Worm (Caenorhabditis elegans) whole organism, early embryonic: ENCODE measurements around the gene eea-1.

Experiments used
- F13C5.2 ChIP-seq: sonication (generic microtip); optimal IDR thresholded peaks from 2 replicates; lab custom pipeline; 2017; ENCODE audit warnings: mild to moderate bottlenecking, missing genetic modification characterization, inconsistent platforms, missing compliant biosample characterization
- aly-1 ChIP-seq: sonication (generic microtip); optimal IDR thresholded peaks from 2 replicates; lab custom pipeline; 2016; ENCODE audit warnings: missing genetic modification characterization, missing compliant biosample characterization
- ama-1 ChIP-seq: fragments of 150-350 bp; optimal IDR thresholded peaks from 2 replicates; lab custom pipeline; 2014
- ceh-13 ChIP-seq: fragments of 200-800 bp; sonication (Bioruptor generic); optimal IDR thresholded peaks from 2 replicates; lab custom pipeline; 2018; ENCODE audit warnings: mild to moderate bottlenecking, missing genetic modification characterization, missing compliant biosample characterization
- ceh-36 ChIP-seq: sonication (generic microtip); optimal IDR thresholded peaks from 2 replicates; lab custom pipeline; 2016; ENCODE audit warnings: missing genetic modification characterization, inconsistent platforms, missing compliant biosample characterization
- ets-7 ChIP-seq: sonication (generic microtip); optimal IDR thresholded peaks from 2 replicates; lab custom pipeline; 2016; ENCODE audit warnings: missing genotype, missing genetic modification characterization, missing compliant biosample characterization
- flt-1 ChIP-seq: fragments of 200-800 bp; sonication (Bioruptor generic); IDR thresholded peaks from 2 replicates; pipeline ENCODE4 v1.3.6; 2022; ENCODE audit warnings: missing genetic modification characterization, missing compliant biosample characterization
- hmbx-1 ChIP-seq: sonication (generic microtip); optimal IDR thresholded peaks from 2 replicates; lab custom pipeline; 2016; ENCODE audit warnings: mild to moderate bottlenecking, missing genetic modification characterization, missing compliant biosample characterization
- pes-1 ChIP-seq: fragments of 200-800 bp; sonication (Bioruptor generic); IDR thresholded peaks from 2 replicates; pipeline ENCODE4 v1.3.6; 2022; ENCODE audit warnings: missing genetic modification reagents, missing genetic modification characterization, missing compliant biosample characterization
- scrt-1 ChIP-seq: fragments of 200-800 bp; sonication (Bioruptor generic); IDR thresholded peaks from 2 replicates; pipeline ENCODE4 v1.3.6; 2022; ENCODE audit warnings: missing genetic modification characterization, missing compliant biosample characterization
- sea-1 ChIP-seq: fragments of 200-800 bp; sonication (Bioruptor generic); conservative IDR thresholded peaks from 2 replicates; pipeline ENCODE4 v1.3.6; 2022; ENCODE audit warnings: missing genetic modification characterization, missing compliant biosample characterization
- tbx-37 ChIP-seq: fragments of 200-800 bp; sonication (Bioruptor generic); conservative IDR thresholded peaks from 2 replicates; pipeline ENCODE4 v1.3.6; 2022; ENCODE audit warnings: missing genetic modification reagents, missing genetic modification characterization, missing compliant biosample characterization
- tra-4 ChIP-seq: sonication (generic microtip); optimal IDR thresholded peaks from 2 replicates; lab custom pipeline; 2017; ENCODE audit warnings: missing genetic modification characterization, missing compliant biosample characterization

DNA sequence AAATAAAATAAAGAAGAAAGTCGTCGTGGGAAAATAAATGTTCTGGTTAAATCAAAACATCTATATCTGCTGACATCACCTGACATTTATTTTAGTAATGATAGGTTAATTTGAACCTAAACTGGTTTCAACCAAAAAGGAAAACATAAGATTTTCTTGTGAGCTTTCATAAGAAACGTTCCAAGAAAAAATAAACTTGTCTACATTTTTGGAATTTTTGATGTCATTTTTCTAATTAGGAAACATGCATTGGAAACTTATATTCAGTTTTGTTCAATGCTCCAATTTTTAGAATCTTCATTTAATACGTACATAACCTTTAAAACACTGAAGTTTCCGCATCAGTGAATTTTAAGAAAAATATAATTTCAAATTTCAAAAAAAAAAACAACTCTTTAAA lies 11.4 kb downstream of the eea-1 start:
- TF ChIP-seq ceh-36 (tag; lab: Kevin White, UChicago) (no peak), pes-1 (GFP tag; lab: Robert Waterston, UW) (no peak), ama-1 (lab: Kevin White, UChicago) (no peak), ets-7 (tag; lab: Kevin White, UChicago) (no peak), ceh-13 (GFP tag; lab: Kevin White, UChicago) (no peak), tra-4 (tag; lab: Kevin White, UChicago) (no peak), flt-1 (no peak), sea-1 (GFP tag; lab: Robert Waterston, UW) (no peak), tbx-37 (GFP tag; lab: Robert Waterston, UW) (no peak), scrt-1 (GFP tag; lab: Robert Waterston, UW) (no peak), hmbx-1 (tag; lab: Kevin White, UChicago) (no peak), F13C5.2 (no peak), aly-1 (tag; lab: Kevin White, UChicago) (no peak)
